Worm (Caenorhabditis elegans) whole organism, midembryonic: ENCODE results near the gene K10C2.6.

Experiments
- T22C8.4 ChIP-seq: fragments of 200-800 bp; sonication (Bioruptor generic); IDR thresholded peaks from 2 replicates; pipeline ENCODE4 v1.3.6; 2022; ENCODE audit warnings: missing genetic modification characterization, missing compliant biosample characterization
- cog-1 ChIP-seq: sonication (generic microtip); optimal IDR thresholded peaks from 2 replicates; lab custom pipeline; 2016; ENCODE audit warnings: missing genetic modification characterization, missing compliant biosample characterization
- flt-1 ChIP-seq: fragments of 200-800 bp; sonication (Bioruptor generic); IDR thresholded peaks from 2 replicates; pipeline ENCODE4 v1.3.6; 2022; ENCODE audit warnings: missing genetic modification characterization, missing compliant biosample characterization
- klf-2 ChIP-seq: fragments of 200-800 bp; sonication (Bioruptor generic); conservative IDR thresholded peaks from 2 replicates; pipeline ENCODE4 v1.3.6; 2022; ENCODE audit warnings: missing genetic modification reagents, missing genetic modification characterization, missing compliant biosample characterization
- med-1 ChIP-seq: sonication (generic microtip); optimal IDR thresholded peaks from 2 replicates; lab custom pipeline; 2017; ENCODE audit warnings: missing genetic modification characterization, mild to moderate bottlenecking, missing compliant biosample characterization, antibody characterized with exemption, missing genetic modification reagents; ENCODE audit not compliant: insufficient read depth
- ref-1 ChIP-seq: fragments of 200-800 bp; sonication (Bioruptor generic); conservative IDR thresholded peaks from 2 replicates; pipeline ENCODE4 v1.3.6; 2022; ENCODE audit warnings: missing genetic modification reagents, missing genetic modification characterization, missing compliant biosample characterization
- tab-1 ChIP-seq: fragments of 200-800 bp; sonication (Bioruptor generic); IDR thresholded peaks from 2 replicates; pipeline ENCODE4 v1.3.6; 2022; ENCODE audit warnings: missing genetic modification characterization, missing compliant biosample characterization
- ztf-23 ChIP-seq: fragments of 200-800 bp; sonication (Bioruptor generic); IDR thresholded peaks from 2 replicates; pipeline ENCODE4 v1.3.6; 2022; ENCODE audit warnings: missing genetic modification reagents, missing genetic modification characterization, missing compliant biosample characterization
- ztf-29 ChIP-seq: fragments of 200-800 bp; sonication (Bioruptor generic); IDR thresholded peaks from 2 replicates; pipeline ENCODE4 v1.3.6; 2022; ENCODE audit warnings: missing genetic modification reagents, missing genetic modification characterization, missing compliant biosample characterization

K10C2.6 gene

DNA sequence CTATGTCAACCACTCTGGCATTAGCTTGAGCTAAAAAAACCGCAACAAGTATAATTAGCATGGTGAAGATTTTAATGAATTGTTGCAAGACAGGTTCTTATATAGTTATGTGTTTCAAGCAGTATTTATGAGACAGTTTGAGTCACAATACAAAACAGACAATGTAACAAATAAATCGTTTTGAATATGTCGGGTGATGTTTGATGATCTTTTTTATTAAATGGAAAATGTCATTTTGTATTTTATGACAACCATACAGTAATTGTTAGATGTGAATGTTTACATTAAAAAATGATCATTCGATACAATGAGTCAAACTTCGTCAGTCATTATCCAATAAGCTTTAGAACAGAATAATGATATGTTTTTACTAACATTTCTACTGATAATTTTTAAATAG is 7.9 kb upstream of the K10C2.6 start, which contains the start of gene K10C2.7:
Gene K10C2.7 (minus strand): TSS at position 101 of the 400 bp plus-strand sequence.
- no peak for TF ChIP-seq flt-1 (GFP tag; lab: Robert Waterston, UW)
- no peak for TF ChIP-seq tab-1 (GFP tag; lab: Robert Waterston, UW)
- no peak for TF ChIP-seq T22C8.4 (GFP tag; lab: Robert Waterston, UW)
- no peak for TF ChIP-seq ref-1 (GFP tag; lab: Robert Waterston, UW)
- no peak for TF ChIP-seq ztf-23 (GFP tag; lab: Robert Waterston, UW)
- TF ChIP-seq cog-1, result no peak
- no peak for TF ChIP-seq klf-2 (GFP tag; lab: Robert Waterston, UW)
- TF ChIP-seq ztf-29 (GFP tag; lab: Robert Waterston, UW), result no peak

DNA sequence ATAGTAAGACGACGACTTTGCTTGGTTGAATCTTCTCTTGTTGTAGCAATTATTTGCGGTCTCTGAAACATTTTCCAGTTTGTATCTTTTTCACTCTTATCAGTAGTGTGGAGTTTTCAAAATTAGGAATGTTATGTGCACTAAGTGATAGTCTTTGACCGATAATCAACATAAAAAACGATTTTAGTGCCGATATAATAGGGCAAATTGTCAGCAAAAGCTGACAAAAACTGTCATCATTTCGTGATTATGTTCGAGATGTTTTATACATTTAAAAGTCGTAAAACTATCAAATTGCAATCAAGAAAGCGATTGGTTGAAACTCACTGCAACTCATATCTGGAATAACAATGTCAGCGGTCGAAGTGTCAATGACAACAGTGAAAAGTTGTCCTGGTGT is 6.0 kb upstream of the K10C2.6 start:
- TF ChIP-seq T22C8.4 (GFP tag; lab: Robert Waterston, UW) (no peak), cog-1 (no peak), flt-1 (GFP tag; lab: Robert Waterston, UW) (no peak), ref-1 (GFP tag; lab: Robert Waterston, UW) (no peak), tab-1 (GFP tag; lab: Robert Waterston, UW) (no peak), ztf-23 (GFP tag; lab: Robert Waterston, UW) (no peak)

DNA sequence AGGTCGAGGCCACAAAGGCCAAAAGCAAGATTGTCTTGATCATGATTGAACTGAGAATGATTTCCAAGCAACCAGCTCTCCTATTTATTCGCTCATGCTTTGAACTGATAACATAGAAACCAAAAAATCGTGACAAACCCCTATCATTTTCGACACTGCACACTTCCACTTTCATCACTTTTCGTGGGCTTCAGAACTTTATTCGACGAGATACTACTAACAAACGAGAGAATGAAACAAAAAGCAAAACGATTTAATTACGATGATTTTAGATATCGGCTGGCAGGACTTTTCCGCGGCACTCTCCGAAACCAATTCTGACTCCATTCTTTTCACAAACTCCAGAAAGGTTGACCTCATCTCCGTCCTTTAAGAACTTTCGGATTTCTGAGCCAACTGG is 4.7 kb upstream of the K10C2.6 start, which contains the start of gene asp-14:
Gene asp-14 (minus strand): TSS at position 101 of the 400 bp plus-strand sequence.
- TF ChIP-seq klf-2 (GFP tag; lab: Robert Waterston, UW), result no peak
- TF ChIP-seq ztf-23 (GFP tag; lab: Robert Waterston, UW), result no peak
- TF ChIP-seq T22C8.4 (GFP tag; lab: Robert Waterston, UW), result no peak
- TF ChIP-seq tab-1 (GFP tag; lab: Robert Waterston, UW), result no peak
- TF ChIP-seq ref-1 (GFP tag; lab: Robert Waterston, UW), result no peak
- no peak for TF ChIP-seq cog-1
- TF ChIP-seq med-1 (GFP tag; lab: Kevin White, UChicago), result no peak
- no peak for TF ChIP-seq ztf-29 (GFP tag; lab: Robert Waterston, UW)
- TF ChIP-seq flt-1 (GFP tag; lab: Robert Waterston, UW), result no peak

DNA sequence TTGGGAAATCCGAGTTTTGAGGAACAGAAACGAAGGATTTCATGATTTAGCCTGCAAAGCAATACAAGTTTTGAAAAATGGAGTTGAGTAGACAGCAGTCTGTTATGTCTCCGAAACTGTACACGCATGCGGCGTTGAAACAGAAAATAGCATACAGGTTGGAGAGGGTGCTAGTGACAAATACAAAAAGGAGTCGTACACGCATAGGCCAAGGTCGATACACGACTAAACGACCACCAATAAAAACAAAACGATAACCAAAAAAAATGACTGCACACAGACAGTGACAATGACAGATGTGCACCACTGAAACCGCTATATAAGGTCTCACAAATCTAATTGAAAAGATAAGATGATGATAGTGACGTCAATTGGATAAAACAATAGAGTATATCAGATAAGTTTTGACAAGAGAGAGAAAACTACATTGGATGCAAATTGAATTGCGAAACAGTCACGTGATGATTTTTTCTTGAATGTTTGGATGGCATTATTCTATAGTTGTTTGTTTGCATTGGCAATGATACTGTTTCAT is 2.3 kb upstream of the K10C2.6 start, which contains the start of gene fah-1:
Gene fah-1 (minus strand): TSS at position 51 of the 535 bp plus-strand sequence.
- TF ChIP-seq cog-1, result no peak
- no peak for TF ChIP-seq T22C8.4 (GFP tag; lab: Robert Waterston, UW)
- no peak for TF ChIP-seq ref-1 (GFP tag; lab: Robert Waterston, UW)
- TF ChIP-seq tab-1 (GFP tag; lab: Robert Waterston, UW), result no peak
- no peak for TF ChIP-seq klf-2 (GFP tag; lab: Robert Waterston, UW)
- no peak for TF ChIP-seq med-1 (GFP tag; lab: Kevin White, UChicago)
- TF ChIP-seq ztf-23 (GFP tag; lab: Robert Waterston, UW), result no peak
- no peak for TF ChIP-seq flt-1 (GFP tag; lab: Robert Waterston, UW)
- no peak for TF ChIP-seq ztf-29 (GFP tag; lab: Robert Waterston, UW)

DNA sequence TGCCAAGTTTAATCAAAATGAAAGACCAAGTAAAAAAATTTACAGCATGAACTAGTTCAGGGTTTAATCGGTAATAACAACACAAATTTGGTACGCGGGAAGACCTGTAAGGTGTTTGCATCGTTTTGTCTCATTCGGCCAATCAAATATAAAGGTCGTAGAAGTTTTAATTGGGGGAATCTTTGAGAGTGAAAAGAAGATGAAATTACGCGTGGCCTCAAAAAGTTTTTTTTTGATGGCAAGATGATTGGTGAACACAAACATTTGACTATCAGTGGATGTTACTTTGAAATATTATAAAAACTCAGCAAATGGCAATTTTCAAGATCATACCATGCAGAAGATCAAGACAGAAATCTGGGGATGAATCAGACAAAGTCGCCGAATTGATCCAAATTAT is 3.9 kb downstream of the K10C2.6 start, which contains the start of gene nas-33:
Gene nas-33 (minus strand): TSS at position 101 of the 400 bp plus-strand sequence.
- TF ChIP-seq cog-1 (no peak), ztf-29 (GFP tag; lab: Robert Waterston, UW) (no peak), tab-1 (GFP tag; lab: Robert Waterston, UW) (no peak), med-1 (GFP tag; lab: Kevin White, UChicago) (no peak), flt-1 (GFP tag; lab: Robert Waterston, UW) (no peak)

DNA sequence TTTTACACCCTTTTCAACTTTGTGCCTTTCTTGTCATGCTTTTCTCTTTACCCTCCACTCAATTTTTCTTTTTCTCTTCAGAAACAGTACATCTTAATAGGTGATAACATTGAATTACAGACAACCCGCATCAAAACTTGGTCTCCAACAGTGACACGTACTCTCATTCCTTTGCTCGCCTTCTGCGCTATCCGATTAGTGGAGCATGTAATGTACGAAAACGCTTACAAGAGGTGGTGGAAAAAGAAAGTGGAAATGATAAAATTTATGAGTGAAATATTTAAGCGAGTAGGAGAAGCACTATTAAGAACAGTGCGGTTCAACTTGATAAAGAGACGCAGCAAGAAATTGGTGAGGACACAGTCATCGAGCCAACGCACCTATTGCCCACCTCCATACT is 5.3 kb downstream of the K10C2.6 start, which contains the start of gene pept-1:
Gene pept-1 (plus strand): TSS at position 306 of the 400 bp plus-strand sequence.
- TF ChIP-seq klf-2 (GFP tag; lab: Robert Waterston, UW) (no peak), flt-1 (GFP tag; lab: Robert Waterston, UW) (no peak), tab-1 (GFP tag; lab: Robert Waterston, UW) (no peak), ztf-23 (GFP tag; lab: Robert Waterston, UW) (no peak), ztf-29 (GFP tag; lab: Robert Waterston, UW) (no peak), ref-1 (GFP tag; lab: Robert Waterston, UW) (no peak), T22C8.4 (GFP tag; lab: Robert Waterston, UW) (no peak), med-1 (GFP tag; lab: Kevin White, UChicago) (no peak), cog-1 (no peak)

DNA sequence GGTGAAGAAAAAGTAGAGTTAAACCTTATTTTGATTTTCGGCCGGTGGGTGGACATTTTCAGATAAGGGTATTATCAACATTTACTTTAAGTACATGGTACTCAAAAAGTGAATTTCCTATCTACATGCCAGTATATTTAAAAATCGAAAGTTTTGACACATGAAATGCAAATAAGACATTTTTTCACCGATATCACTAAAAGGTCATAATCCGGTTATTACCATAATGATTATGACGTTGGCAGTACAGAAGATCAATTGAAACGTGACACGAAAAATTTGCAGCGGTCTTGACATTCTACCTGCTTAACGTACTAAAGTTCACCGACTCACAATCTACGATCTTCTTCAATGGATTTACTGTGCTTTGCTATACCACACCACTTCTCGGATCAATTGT is 6.8 kb downstream of the K10C2.6 start:
- TF ChIP-seq flt-1 (GFP tag; lab: Robert Waterston, UW) (no peak), ztf-29 (GFP tag; lab: Robert Waterston, UW) (no peak), ztf-23 (GFP tag; lab: Robert Waterston, UW) (no peak), cog-1 (no peak), T22C8.4 (GFP tag; lab: Robert Waterston, UW) (no peak)

DNA sequence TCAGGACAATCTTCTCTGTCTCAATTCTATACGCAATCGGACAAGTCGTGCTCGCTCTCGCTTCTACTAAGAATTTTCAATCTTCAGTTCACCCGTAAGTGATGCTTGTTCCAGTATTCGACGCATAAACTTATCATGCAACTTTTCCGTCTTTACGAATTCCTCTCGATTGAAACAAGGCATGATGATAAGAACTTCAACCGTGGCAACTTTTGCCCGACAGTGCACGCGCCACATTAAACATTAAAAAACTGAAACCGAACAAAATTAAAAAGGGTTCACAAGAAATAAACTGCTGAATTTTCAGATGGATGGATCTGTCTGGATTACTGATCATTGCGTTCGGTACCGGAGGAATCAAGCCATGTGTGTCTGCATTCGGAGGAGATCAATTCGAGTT is 7.2 kb downstream of the K10C2.6 start:
- TF ChIP-seq cog-1 (no peak), med-1 (GFP tag; lab: Kevin White, UChicago) (no peak)

DNA sequence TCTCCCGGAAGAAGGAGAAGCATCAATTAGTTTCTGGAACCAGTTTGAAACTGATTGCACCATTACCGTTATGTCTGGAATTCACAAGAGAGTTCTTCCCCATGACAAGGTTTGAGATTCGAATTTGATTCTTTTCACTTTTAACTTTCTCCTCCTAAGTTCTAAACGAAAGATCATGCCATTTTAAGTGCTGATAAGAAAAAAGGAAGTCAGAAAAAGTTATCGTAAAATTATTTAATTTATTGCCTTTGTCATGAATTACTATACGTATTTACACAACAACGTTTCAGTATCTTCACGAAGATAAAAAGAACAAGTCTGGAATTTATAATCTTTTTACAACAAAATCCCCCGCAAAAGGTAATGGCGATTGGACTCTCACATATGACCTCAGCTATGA is 8.9 kb downstream of the K10C2.6 start:
- TF ChIP-seq cog-1 (no peak), klf-2 (GFP tag; lab: Robert Waterston, UW) (no peak), ref-1 (GFP tag; lab: Robert Waterston, UW) (no peak), ztf-29 (GFP tag; lab: Robert Waterston, UW) (no peak), flt-1 (GFP tag; lab: Robert Waterston, UW) (no peak), tab-1 (GFP tag; lab: Robert Waterston, UW) (no peak), med-1 (GFP tag; lab: Kevin White, UChicago) (no peak), T22C8.4 (GFP tag; lab: Robert Waterston, UW) (no peak), ztf-23 (GFP tag; lab: Robert Waterston, UW) (no peak)
